Fruit fly (Drosophila melanogaster) S2 (cell line): ENCODE measurements around the gene mtd.

Experiments used
- CG8478 ChIP-seq: fragments of >200 bp; optimal IDR thresholded peaks from 2 replicates; lab custom pipeline; 2018
- CTCF ChIP-seq, 2 experiments: fragments of >200 bp; optimal IDR thresholded peaks; 2 replicates each; lab custom pipeline; 2018

DNA sequence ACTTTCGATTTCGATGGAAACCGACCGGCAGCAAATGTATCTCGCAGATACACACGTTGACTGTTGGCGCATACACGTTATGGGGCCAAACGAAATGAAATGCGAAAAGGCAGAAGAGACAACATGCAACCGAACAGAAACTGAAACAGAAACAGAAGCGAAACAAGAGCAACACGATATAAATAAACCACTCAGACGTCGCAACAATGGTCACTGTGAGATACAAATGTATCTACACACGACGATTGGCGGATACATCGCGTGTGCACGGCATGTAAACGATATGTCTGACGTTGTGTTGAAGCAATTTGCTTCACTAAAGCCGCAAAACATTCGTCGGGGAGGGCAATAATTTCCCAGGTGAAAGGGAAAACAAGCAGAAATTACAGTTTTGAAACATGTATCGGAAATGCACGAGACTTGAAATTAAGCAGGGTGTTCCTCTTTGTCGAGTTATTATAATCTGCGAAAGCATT, 32.6 kb downstream of the mtd start:
- TF ChIP-seq CTCF (optimal IDR thresholded peaks at IDR 0.05; lab: Kevin White, UChicago) (no peak), CG8478 (no peak)
